Fruit fly (Drosophila melanogaster) S2 (cell line): ENCODE measurements around the gene CG33687.

Experiments
- CG8478 ChIP-seq: fragments of >200 bp; optimal IDR thresholded peaks from 2 replicates; lab custom pipeline; 2018
- CTCF ChIP-seq, 2 experiments: fragments of >200 bp; optimal IDR thresholded peaks; 2 replicates each; lab custom pipeline; 2018

Gene CG33687

dm6 chr3L:16192561-16193355 is 4.9 kb upstream of the CG33687 start:
- TF ChIP-seq CG8478 (lab: Kevin White, UChicago), result no peak

dm6 chr3L:16193851-16194709 is 3.6 kb upstream of the CG33687 start:
- no peak for TF ChIP-seq CG8478 (lab: Kevin White, UChicago)
- TF ChIP-seq CTCF (optimal IDR thresholded peaks at IDR 0.05; lab: Kevin White, UChicago), result no peak

DNA sequence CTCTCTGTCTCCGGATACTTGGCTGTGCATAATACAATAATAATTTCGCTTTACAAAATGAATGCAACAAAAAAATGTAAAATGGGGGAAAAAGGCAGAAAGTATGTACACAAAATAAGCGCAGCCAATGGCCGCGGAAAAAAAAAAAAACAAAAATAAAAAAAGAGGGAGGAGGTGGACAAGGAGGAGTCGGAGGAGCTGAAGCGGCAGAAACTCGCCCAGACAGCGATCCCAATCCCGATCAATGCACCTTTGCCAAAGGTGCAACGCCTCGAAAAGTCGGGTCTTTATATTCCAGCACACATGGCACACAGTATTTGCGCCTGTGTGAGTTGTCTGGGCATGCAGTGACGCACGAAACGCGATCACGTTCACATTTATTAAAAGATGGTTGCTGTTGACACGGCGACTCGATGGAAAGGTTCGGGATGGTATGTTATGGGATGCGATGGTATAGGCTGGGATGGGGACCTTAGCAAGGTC is 2.2 kb upstream of the CG33687 start:
- TF ChIP-seq CTCF (optimal IDR thresholded peaks at IDR 0.05; lab: Kevin White, UChicago), result no peak
- no peak for TF ChIP-seq CG8478 (lab: Kevin White, UChicago)

DNA sequence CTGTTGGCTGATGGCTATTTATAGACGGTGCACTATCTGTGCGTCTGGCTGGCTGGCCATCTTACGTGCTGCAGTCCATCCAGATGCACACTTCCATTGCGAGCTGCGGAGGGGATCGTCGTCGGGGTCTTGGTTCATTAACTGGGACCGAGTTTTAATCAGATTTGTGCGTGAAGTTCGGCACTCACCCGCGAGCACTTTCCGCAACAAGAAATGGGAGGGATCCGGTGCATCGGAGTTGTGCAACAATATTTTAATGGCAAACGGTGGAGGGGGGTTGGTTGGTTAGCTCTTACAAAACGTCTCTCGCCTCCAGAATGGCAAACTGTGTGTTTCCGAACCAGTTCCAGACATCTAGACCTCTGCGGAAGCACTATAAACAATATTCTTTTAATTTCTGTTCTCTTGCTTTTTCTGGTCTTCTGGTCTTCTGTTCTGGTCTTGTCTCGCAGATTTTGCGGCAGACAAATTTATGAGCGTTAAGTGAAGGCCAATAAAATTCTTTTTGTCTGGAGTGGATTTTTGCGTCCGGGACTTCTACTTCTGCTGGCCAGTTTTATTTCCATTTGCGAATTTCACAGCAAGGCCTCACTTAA is 982 bp upstream of the CG33687 start:
- TF ChIP-seq CTCF (optimal IDR thresholded peaks at IDR 0.05; lab: Kevin White, UChicago) (no peak), CG8478 (lab: Kevin White, UChicago) (no peak)

- no peak for TF ChIP-seq CTCF (optimal IDR thresholded peaks at IDR 0.05; lab: Kevin White, UChicago)
- TF ChIP-seq CG8478 (lab: Kevin White, UChicago), result no peak
These were observed 1.3 kb downstream of the CG33687 start, which contains the start of gene CG33688 for dm6 chr3L:16198920-16199319. Gene CG33688 (plus strand): TSS chr3L:16199220.

dm6 chr3L:16199929-16200328 is 2.3 kb downstream of the CG33687 start, which contains the start of gene CG33689:
Gene CG33689 (plus strand): TSS chr3L:16200229.
- TF ChIP-seq CG8478 (lab: Kevin White, UChicago) (no peak), CTCF (optimal IDR thresholded peaks at IDR 0.05; lab: Kevin White, UChicago) (no peak)

DNA sequence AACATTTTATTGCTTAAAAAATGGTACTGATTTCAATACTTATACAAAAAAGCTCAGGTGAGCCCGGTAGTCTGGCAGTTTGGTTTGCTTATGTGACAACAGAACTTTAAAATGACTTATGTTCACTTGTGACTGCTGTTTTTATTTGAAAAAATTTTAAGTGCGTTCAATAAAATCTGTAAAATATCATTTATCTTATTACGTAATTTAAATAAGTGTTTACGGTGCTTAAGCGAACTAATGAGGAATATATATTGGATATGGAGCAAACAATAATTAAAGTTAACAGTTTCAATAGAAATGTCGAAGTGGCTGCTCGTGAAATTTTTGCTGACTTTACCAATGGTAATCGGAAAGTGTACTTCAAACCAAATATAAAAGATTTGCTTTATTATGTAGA is 3.4 kb downstream of the CG33687 start, which contains the start of gene dls:
dls (plus strand) TSS at position 301 of the 400 bp plus-strand sequence.
- TF ChIP-seq CTCF (optimal IDR thresholded peaks at IDR 0.05; lab: Kevin White, UChicago) (no peak), CG8478 (lab: Kevin White, UChicago) (no peak)

- TF ChIP-seq CG8478 (lab: Kevin White, UChicago), result no peak
- TF ChIP-seq CTCF (optimal IDR thresholded peaks at IDR 0.05; lab: Kevin White, UChicago), result no peak
These were observed 4.9 kb downstream of the CG33687 start for dm6 chr3L:16202550-16202949.

DNA sequence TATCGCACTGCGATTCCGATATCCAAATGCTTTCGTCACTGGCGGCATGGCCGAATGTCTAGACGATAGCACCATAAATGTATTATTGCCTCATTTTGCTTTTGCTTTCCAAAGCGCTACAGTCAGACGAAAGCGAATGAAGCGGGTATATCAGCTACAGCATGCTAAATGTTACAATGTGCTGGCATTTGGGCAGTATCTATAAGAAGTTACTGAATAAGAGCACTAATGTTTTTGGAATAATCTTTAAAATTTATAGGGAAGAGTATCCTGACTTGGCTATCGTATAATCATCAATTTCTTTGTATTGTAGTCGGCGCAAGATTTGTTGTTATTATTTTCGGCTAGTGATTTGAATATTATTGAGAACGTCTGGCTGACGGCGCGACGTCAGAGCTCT is 5.6 kb downstream of the CG33687 start:
- TF ChIP-seq CG8478 (lab: Kevin White, UChicago) (no peak), CTCF (optimal IDR thresholded peaks at IDR 0.05; lab: Kevin White, UChicago) (no peak)

DNA sequence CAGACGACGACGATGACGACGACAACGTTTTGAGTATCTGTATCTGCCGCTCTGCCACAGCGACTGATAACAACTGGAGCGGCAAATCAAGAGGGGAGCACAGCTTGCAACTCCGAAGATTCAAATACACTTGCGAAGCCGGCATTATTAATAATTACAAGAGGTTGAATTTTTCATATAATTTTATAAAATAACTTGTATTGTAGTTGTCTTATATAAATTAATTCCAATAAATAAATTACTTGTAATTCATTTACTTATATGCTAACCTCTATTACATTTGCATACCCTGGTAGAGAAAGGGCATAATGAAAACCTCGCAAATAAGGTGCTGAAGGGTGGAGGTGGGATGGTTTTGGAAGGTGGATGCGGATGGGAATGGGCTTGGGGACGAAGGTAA is 6.5 kb downstream of the CG33687 start:
- no peak for TF ChIP-seq CG8478 (lab: Kevin White, UChicago)
- TF ChIP-seq CTCF (optimal IDR thresholded peaks at IDR 0.05; lab: Kevin White, UChicago), result no peak

DNA sequence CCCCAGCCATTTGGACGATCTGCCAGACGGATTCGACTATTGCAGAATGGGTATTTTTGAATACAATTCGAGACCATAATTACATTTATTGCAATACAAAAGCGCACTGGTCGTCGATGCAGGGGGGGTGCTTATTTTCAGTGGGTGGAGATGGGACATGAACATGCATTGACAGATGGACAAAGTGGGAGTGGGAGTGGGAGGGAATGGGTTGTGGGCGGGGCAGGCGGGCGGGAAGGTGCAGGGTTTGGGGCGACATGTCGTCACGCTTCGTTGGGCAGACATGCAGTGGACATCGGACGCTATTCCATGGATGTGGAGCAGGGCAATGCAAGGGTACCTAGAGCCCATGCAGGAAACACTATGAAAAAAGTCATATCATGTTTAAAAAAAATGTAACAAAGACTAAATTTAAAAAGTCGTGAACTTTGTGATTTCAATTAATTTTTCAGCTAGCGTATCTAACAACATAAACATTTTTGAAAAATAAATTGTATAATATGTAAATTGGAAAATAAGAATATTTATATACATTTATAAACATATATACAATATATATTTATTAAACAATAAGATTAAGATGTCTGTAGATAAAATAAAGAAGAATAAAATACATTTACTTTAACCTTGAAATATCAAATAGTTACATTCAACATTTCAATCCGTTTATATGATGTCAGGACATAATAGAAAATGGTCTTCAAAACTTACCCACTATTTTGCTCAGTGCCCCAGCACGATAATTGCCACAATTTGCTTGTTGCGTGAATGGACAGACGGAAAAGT is 10.6 kb downstream of the CG33687 start:
- no peak for TF ChIP-seq CG8478 (lab: Kevin White, UChicago)
- no peak for TF ChIP-seq CTCF (optimal IDR thresholded peaks at IDR 0.05; lab: Kevin White, UChicago)

- TF ChIP-seq CG8478 (lab: Kevin White, UChicago) (no peak), CTCF (optimal IDR thresholded peaks at IDR 0.05; lab: Kevin White, UChicago) (no peak)
These were observed 11.4 kb downstream of the CG33687 start for dm6 chr3L:16208839-16209612.

DNA sequence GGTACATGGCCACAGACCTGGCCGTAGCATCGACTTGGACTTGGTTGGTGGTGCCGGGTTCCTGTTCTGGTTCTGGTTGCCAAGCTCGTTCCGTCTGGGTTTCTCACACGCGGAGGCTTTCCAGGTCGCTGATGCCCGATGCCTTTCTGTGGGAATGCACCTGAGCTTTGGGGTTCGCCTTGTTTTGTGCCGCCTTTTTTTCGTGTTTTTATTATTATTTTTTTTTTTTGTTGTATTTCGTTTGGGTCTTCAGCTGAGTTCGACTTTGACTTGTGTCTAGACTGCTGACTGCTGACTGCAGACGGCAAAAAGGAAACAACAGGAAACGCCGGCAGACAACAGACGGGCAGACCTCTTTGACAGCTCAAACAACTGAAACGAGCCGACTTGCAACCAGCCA is 12.0 kb downstream of the CG33687 start:
- TF ChIP-seq CG8478 (lab: Kevin White, UChicago) (no peak), CTCF (optimal IDR thresholded peaks at IDR 0.05; lab: Kevin White, UChicago) (no peak)
